Fruit fly (Drosophila melanogaster) whole organism, prepupa: ENCODE data around the gene phu.

Source experiments
- Blimp-1 ChIP-seq: fragments of 200-800 bp; sonication (Bioruptor generic); optimal IDR thresholded peaks from 3 replicates; lab custom pipeline; 2017; ENCODE audit warnings: missing biosample characterization, missing genetic modification characterization, mild to moderate bottlenecking, moderate library complexity, missing genetic modification reagents
- CG10631 ChIP-seq: fragments of 200-800 bp; sonication (Bioruptor generic); optimal IDR thresholded peaks from 2 replicates; lab custom pipeline; 2016; ENCODE audit warnings: missing biosample characterization, missing genetic modification characterization
- CG10669 ChIP-seq: fragments of 200-800 bp; sonication (Bioruptor generic); optimal IDR thresholded peaks from 3 replicates; lab custom pipeline; 2018; ENCODE audit warnings: missing biosample characterization, mild to moderate bottlenecking, missing genetic modification characterization, moderate library complexity
- CG11294 ChIP-seq: fragments of 200-800 bp; sonication (Bioruptor generic); IDR thresholded peaks from 2 replicates; pipeline ENCODE4 v1.3.6; 2022; ENCODE audit warnings: missing biosample characterization, missing genetic modification characterization
- CG11762 ChIP-seq: fragments of 200-800 bp; sonication (Bioruptor generic); optimal IDR thresholded peaks from 3 replicates; lab custom pipeline; 2016; ENCODE audit warnings: missing biosample characterization, missing genetic modification characterization; ENCODE audit not compliant: insufficient read depth
- CG11902 ChIP-seq: fragments of 200-800 bp; sonication (Bioruptor generic); optimal IDR thresholded peaks from 3 replicates; lab custom pipeline; 2016; ENCODE audit warnings: missing biosample characterization, missing genetic modification characterization
- CG15336 ChIP-seq: fragments of 200-800 bp; sonication (Bioruptor generic); IDR thresholded peaks from 2 replicates; pipeline ENCODE4 v1.3.6; 2022; ENCODE audit warnings: missing biosample characterization, missing genetic modification characterization
- CG1621 ChIP-seq: fragments of 200-800 bp; sonication (Bioruptor generic); optimal IDR thresholded peaks from 3 replicates; lab custom pipeline; 2018; ENCODE audit warnings: missing biosample characterization, mild to moderate bottlenecking, missing genetic modification characterization
- CG16779 ChIP-seq: fragments of 200-800 bp; sonication (Bioruptor generic); optimal IDR thresholded peaks from 3 replicates; lab custom pipeline; 2017; ENCODE audit warnings: missing biosample characterization, mild to moderate bottlenecking, missing genetic modification characterization
- CG3032 ChIP-seq: fragments of 200-800 bp; optimal IDR thresholded peaks from 2 replicates; lab custom pipeline; 2019; ENCODE audit warnings: missing biosample characterization, mild to moderate bottlenecking, missing genetic modification characterization, moderate library complexity
- CG3919 ChIP-seq: fragments of 200-800 bp; sonication (Bioruptor generic); optimal IDR thresholded peaks from 3 replicates; lab custom pipeline; 2016; ENCODE audit warnings: missing biosample characterization, missing genetic modification characterization
- CG4318 ChIP-seq: fragments of 200-800 bp; sonication (Bioruptor generic); optimal IDR thresholded peaks from 3 replicates; lab custom pipeline; 2017; ENCODE audit warnings: missing biosample characterization, mild to moderate bottlenecking, missing genetic modification characterization
- CG6163 ChIP-seq: fragments of 200-800 bp; sonication (Bioruptor generic); IDR thresholded peaks from 3 replicates; pipeline ENCODE4 v1.3.6; 2022; ENCODE audit warnings: missing biosample characterization, missing genetic modification characterization
- CG6276 ChIP-seq: fragments of 200-800 bp; sonication (Bioruptor generic); optimal IDR thresholded peaks from 2 replicates; lab custom pipeline; 2017; ENCODE audit warnings: missing biosample characterization, mild to moderate bottlenecking, missing genetic modification characterization
- CG6792 ChIP-seq: fragments of 200-800 bp; sonication (Bioruptor generic); optimal IDR thresholded peaks from 3 replicates; lab custom pipeline; 2016; ENCODE audit warnings: missing biosample characterization, missing genetic modification characterization
- CG6808 ChIP-seq: fragments of 200-800 bp; sonication (Bioruptor generic); optimal IDR thresholded peaks from 3 replicates; lab custom pipeline; 2017; ENCODE audit warnings: missing biosample characterization, missing genetic modification characterization, mild to moderate bottlenecking, moderate library complexity, missing genetic modification reagents
- CG6854 ChIP-seq: fragments of 200-800 bp; sonication (Bioruptor generic); optimal IDR thresholded peaks from 2 replicates; lab custom pipeline; 2017; ENCODE audit warnings: missing biosample characterization, mild to moderate bottlenecking, missing genetic modification characterization
- CG7368 ChIP-seq: fragments of 200-800 bp; sonication (Bioruptor generic); optimal IDR thresholded peaks from 3 replicates; lab custom pipeline; 2016; ENCODE audit warnings: missing biosample characterization, missing genetic modification characterization
- CG8632 ChIP-seq: fragments of 200-800 bp; sonication (Bioruptor generic); optimal IDR thresholded peaks from 3 replicates; lab custom pipeline; 2016; ENCODE audit warnings: missing biosample characterization, missing genetic modification characterization
- Eip75B ChIP-seq: fragments of 200-800 bp; sonication (Bioruptor generic); optimal IDR thresholded peaks from 3 replicates; lab custom pipeline; 2016; ENCODE audit warnings: missing biosample characterization, missing genetic modification characterization
- Eip78C ChIP-seq: fragments of 200-800 bp; sonication (Bioruptor generic); peaks from one replicate; lab custom pipeline; 2016; ENCODE audit warnings: missing biosample characterization, missing genetic modification characterization
- Eip93F ChIP-seq: fragments of 200-800 bp; sonication (Bioruptor generic); optimal IDR thresholded peaks from 2 replicates; lab custom pipeline; 2016; ENCODE audit warnings: missing biosample characterization, mild to moderate bottlenecking, missing genetic modification characterization
- Gug ChIP-seq: fragments of 200-800 bp; sonication (Bioruptor generic); IDR thresholded peaks from 2 replicates; pipeline ENCODE4 v1.3.6; 2022; ENCODE audit warnings: missing biosample characterization, missing genetic modification characterization
- Hr38 ChIP-seq: sonication (Bioruptor generic); optimal IDR thresholded peaks from 2 replicates; lab custom pipeline; 2016; ENCODE audit warnings: missing biosample characterization, missing genetic modification characterization
- Met ChIP-seq: fragments of 200-800 bp; sonication (Bioruptor generic); optimal IDR thresholded peaks from 3 replicates; lab custom pipeline; 2016; ENCODE audit warnings: missing biosample characterization, missing genetic modification characterization
- OdsH ChIP-seq: fragments of 200-800 bp; sonication (Bioruptor generic); optimal IDR thresholded peaks from 3 replicates; lab custom pipeline; 2016; ENCODE audit warnings: missing biosample characterization, missing genetic modification characterization
- Smox ChIP-seq: fragments of 200-800 bp; sonication (Bioruptor generic); optimal IDR thresholded peaks from 3 replicates; lab custom pipeline; 2016; ENCODE audit warnings: missing biosample characterization, missing genetic modification characterization
- Sox102F ChIP-seq: fragments of 200-800 bp; sonication (Bioruptor generic); optimal IDR thresholded peaks from 2 replicates; lab custom pipeline; 2016; ENCODE audit warnings: missing biosample characterization, mild to moderate bottlenecking, missing genetic modification characterization
- Sox14 ChIP-seq: fragments of 200-800 bp; sonication (Bioruptor generic); optimal IDR thresholded peaks from 3 replicates; lab custom pipeline; 2016; ENCODE audit warnings: missing biosample characterization, missing genetic modification characterization
- Sox15 ChIP-seq: fragments of 200-800 bp; sonication (Bioruptor generic); optimal IDR thresholded peaks from 3 replicates; lab custom pipeline; 2016; ENCODE audit warnings: missing biosample characterization, missing genetic modification characterization
- acj6 ChIP-seq: fragments of 200-800 bp; sonication (Bioruptor generic); optimal IDR thresholded peaks from 3 replicates; lab custom pipeline; 2016; ENCODE audit warnings: missing biosample characterization, missing genetic modification characterization
- cyc ChIP-seq: fragments of 200-800 bp; sonication (Bioruptor generic); optimal IDR thresholded peaks from 3 replicates; lab custom pipeline; 2016; ENCODE audit warnings: missing biosample characterization, missing genetic modification characterization
- eg ChIP-seq: fragments of 200-800 bp; sonication (Bioruptor generic); IDR thresholded peaks from 3 replicates; pipeline ENCODE4 v1.3.6; 2022; ENCODE audit warnings: missing biosample characterization, missing genetic modification characterization
- esn ChIP-seq: fragments of 200-800 bp; sonication (Bioruptor generic); optimal IDR thresholded peaks from 2 replicates; lab custom pipeline; 2016; ENCODE audit warnings: missing biosample characterization, mild to moderate bottlenecking, missing genetic modification characterization, moderate library complexity
- fd59A ChIP-seq: fragments of 200-800 bp; sonication (Bioruptor generic); optimal IDR thresholded peaks from 2 replicates; lab custom pipeline; 2017; ENCODE audit warnings: missing biosample characterization, mild to moderate bottlenecking, missing genetic modification characterization, missing genetic modification reagents
- fd85E ChIP-seq: fragments of 200-800 bp; sonication (Bioruptor generic); optimal IDR thresholded peaks from 3 replicates; lab custom pipeline; 2016; ENCODE audit warnings: missing biosample characterization, missing genetic modification characterization
- fkh ChIP-seq: fragments of 200-800 bp; sonication (Bioruptor generic); optimal IDR thresholded peaks from 3 replicates; lab custom pipeline; 2017; ENCODE audit warnings: missing biosample characterization, mild to moderate bottlenecking, missing genetic modification characterization, moderate library complexity
- lz ChIP-seq: fragments of 200-800 bp; sonication (Bioruptor generic); optimal IDR thresholded peaks from 3 replicates; lab custom pipeline; 2016; ENCODE audit warnings: missing biosample characterization, missing genetic modification characterization
- net ChIP-seq: fragments of 200-800 bp; sonication (Bioruptor generic); optimal IDR thresholded peaks from 3 replicates; lab custom pipeline; 2016; ENCODE audit warnings: missing biosample characterization, missing genetic modification characterization
- pdm3 ChIP-seq: fragments of 200-800 bp; sonication (Bioruptor generic); optimal IDR thresholded peaks from 3 replicates; lab custom pipeline; 2016; ENCODE audit warnings: missing biosample characterization, missing genetic modification characterization
- salr ChIP-seq, 2 experiments: fragments of 200-800 bp; sonication (Bioruptor generic); optimal IDR thresholded peaks; 3 replicates each; lab custom pipeline; 2016 to 2018; ENCODE audit warnings: missing biosample characterization in 2 of 2, missing genetic modification characterization in 2 of 2, mild to moderate bottlenecking in 1 of 2
- spab ChIP-seq: fragments of 200-800 bp; sonication (Bioruptor generic); optimal IDR thresholded peaks from 2 replicates; lab custom pipeline; 2017; ENCODE audit warnings: missing biosample characterization, mild to moderate bottlenecking, missing genetic modification characterization, missing genetic modification reagents
- ss ChIP-seq, 2 experiments: fragments of 200-800 bp; sonication (Bioruptor generic); optimal IDR thresholded peaks; 2 replicates in 1 of 2; 3 replicates in 1 of 2; lab custom pipeline; 2017 to 2018; ENCODE audit warnings: mild to moderate bottlenecking in 2 of 2, missing biosample characterization in 2 of 2, missing genetic modification characterization in 2 of 2, moderate library complexity in 1 of 2
- svp ChIP-seq: fragments of 200-800 bp; sonication (Bioruptor generic); peaks from one replicate; lab custom pipeline; 2016; ENCODE audit warnings: missing biosample characterization, missing genetic modification characterization
- topi ChIP-seq: fragments of 200-800 bp; sonication (Bioruptor generic); optimal IDR thresholded peaks from 3 replicates; lab custom pipeline; 2016; ENCODE audit warnings: missing biosample characterization, missing genetic modification characterization
- vri ChIP-seq: fragments of 200-800 bp; sonication (Bioruptor generic); optimal IDR thresholded peaks from 3 replicates; lab custom pipeline; 2016; ENCODE audit warnings: missing biosample characterization, mild to moderate bottlenecking, missing genetic modification characterization

Gene phu

DNA sequence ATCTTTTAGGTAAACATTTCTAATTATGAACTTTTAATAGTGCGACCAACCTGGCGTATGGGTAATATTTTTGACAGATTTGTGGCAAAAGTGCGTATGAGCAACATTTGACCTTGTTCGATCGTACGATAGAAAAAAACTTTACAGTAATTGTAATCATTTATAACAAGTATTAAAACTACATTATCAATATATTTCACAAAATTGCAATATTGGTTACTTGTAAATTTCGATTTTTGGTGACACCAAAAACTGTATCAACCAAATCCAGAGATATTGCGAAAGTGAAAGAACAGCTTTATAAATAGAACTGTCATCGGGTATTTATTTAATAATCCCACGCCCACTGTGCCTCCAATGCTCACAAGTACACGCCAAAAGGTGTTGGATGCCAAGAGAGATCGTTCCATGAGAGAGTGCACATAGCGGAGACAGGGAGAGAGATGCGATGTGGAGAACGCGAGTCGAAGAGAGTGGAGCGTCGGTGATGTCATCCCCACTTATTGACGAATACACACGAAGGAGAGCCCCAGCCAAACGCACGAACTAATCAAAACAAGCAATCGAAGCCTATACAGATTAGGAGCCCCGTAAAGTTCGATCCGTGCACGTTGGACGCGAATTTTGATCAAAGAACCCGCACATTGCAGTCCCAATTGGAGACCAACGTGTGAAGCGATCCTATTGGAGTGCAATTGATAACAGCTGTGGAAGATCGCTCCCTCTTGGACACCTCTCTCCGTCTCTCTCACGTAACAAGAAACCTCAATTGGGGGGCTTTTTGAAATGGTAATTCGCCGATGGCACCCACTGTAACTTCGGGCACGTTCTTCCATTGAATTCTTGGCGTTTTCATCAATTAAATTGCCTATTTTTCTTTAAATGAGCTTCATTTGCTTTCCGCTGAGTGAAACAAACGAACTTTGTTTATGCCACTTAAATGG, 38.9 kb downstream of the phu start (continued):
- TF ChIP-seq esn (GFP tag; lab: Kevin White, UChicago), result peak; percentile 99
- peak; percentile 97 for TF ChIP-seq Smox (GFP tag; lab: Kevin White, UChicago)
- peak; percentile 83 for TF ChIP-seq fd85E (GFP tag; lab: Kevin White, UChicago)
- peak; percentile 94 to 98 for TF ChIP-seq ss (GFP tag; optimal IDR thresholded peaks at IDR 0.05; lab: Kevin White, UChicago)
- TF ChIP-seq CG3919 (GFP tag; lab: Kevin White, UChicago), result peak; percentile 97
- peak; percentile 98 for TF ChIP-seq Sox14
- TF ChIP-seq lz (GFP tag; lab: Kevin White, UChicago), result peak; percentile 98
- peak; percentile 98 for TF ChIP-seq CG4318 (GFP tag; lab: Kevin White, UChicago)
- TF ChIP-seq CG6276 (GFP tag; lab: Kevin White, UChicago), result peak; percentile 99
- peak; percentile 97 for TF ChIP-seq Sox102F (GFP tag; lab: Kevin White, UChicago)
- TF ChIP-seq CG11762, result peak; percentile 96
- TF ChIP-seq CG11902 (GFP tag; lab: Kevin White, UChicago), result peak; percentile 93
- TF ChIP-seq spab (GFP tag; lab: Kevin White, UChicago), result peak; percentile 98
- TF ChIP-seq salr (GFP tag; optimal IDR thresholded peaks at IDR 0.05; lab: Kevin White, UChicago), result peak; percentile 90 to 99
- TF ChIP-seq topi (GFP tag; lab: Kevin White, UChicago), result peak; percentile 98
- TF ChIP-seq Hr38 (GFP tag; lab: Kevin White, UChicago), result no peak
- TF ChIP-seq CG6808, result peak; percentile 97
- TF ChIP-seq CG6163 (GFP tag; lab: Robert Waterston, UW), result peak; percentile 80
- peak; percentile 68 for TF ChIP-seq Eip93F
- peak; percentile 98 for TF ChIP-seq net
- peak; percentile 99 for TF ChIP-seq fkh (GFP tag; lab: Kevin White, UChicago)
- peak; percentile 99 for TF ChIP-seq svp (GFP tag; lab: Kevin White, UChicago)

DNA sequence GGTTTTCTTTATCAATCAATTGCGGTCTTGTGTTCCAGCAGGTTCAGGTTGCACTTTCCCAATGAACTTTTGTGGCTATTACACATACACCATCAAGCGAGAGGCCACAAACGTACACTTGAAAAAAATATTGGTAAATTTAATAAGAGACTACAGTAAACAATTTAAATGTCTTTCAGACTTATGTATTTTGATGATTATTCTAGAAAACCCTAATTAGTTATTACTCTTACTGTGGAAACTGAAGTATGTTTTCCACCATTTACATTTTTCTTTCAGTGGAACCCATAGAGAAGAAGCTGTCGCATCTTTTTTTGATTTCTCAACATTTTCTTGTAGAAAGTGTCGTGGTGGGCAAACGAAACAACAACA, 39.5 kb downstream of the phu start:
- TF ChIP-seq fd59A (GFP tag; lab: Kevin White, UChicago) (peak; percentile 82), Sox15 (GFP tag; lab: Kevin White, UChicago) (peak; percentile 81), Met (GFP tag; lab: Kevin White, UChicago) (peak; percentile 92), salr (GFP tag; optimal IDR thresholded peaks at IDR 0.05; lab: Kevin White, UChicago) (peak; percentile 69 to 92), Smox (GFP tag; lab: Kevin White, UChicago) (peak; percentile 89), Gug (GFP tag; lab: Robert Waterston, UW) (peak; percentile 89), ss (GFP tag; optimal IDR thresholded peaks at IDR 0.05; lab: Kevin White, UChicago) (peak in 1 of 2 experiments; percentile 57), CG15336 (GFP tag; lab: Robert Waterston, UW) (peak; percentile 94), Hr38 (GFP tag; lab: Kevin White, UChicago) (peak; percentile 18), Eip93F (no peak), CG6854 (GFP tag; lab: Kevin White, UChicago) (no peak), CG1621 (peak; percentile 79), OdsH (peak; percentile 93), CG10631 (GFP tag; lab: Kevin White, UChicago) (peak; percentile 91), CG11902 (GFP tag; lab: Kevin White, UChicago) (peak; percentile 83), eg (GFP tag; lab: Robert Waterston, UW) (peak; percentile 94), CG11294 (GFP tag; lab: Robert Waterston, UW) (peak; percentile 78; the same call in 1 of the 2 replicates), pdm3 (GFP tag; lab: Kevin White, UChicago) (peak; percentile 93), topi (GFP tag; lab: Kevin White, UChicago) (peak; percentile 90), esn (GFP tag; lab: Kevin White, UChicago) (peak; percentile 93), cyc (GFP tag; lab: Kevin White, UChicago) (peak; percentile 87), CG10669 (GFP tag; lab: Kevin White, UChicago) (peak; percentile 84), CG16779 (no peak), vri (GFP tag; lab: Kevin White, UChicago) (no peak), CG6163 (GFP tag; lab: Robert Waterston, UW) (no peak; the same call in none of the 3 replicates), acj6 (GFP tag; lab: Kevin White, UChicago) (peak; percentile 92), CG8632 (peak; percentile 91), Blimp-1 (peak; percentile 61), CG3032 (tag; lab: Kevin White, UChicago) (peak; percentile 87), CG6792 (GFP tag; lab: Kevin White, UChicago) (peak; percentile 86), Eip78C (GFP tag; lab: Kevin White, UChicago) (peak; percentile 97), CG6808 (no peak), CG7368 (GFP tag; lab: Kevin White, UChicago) (peak; percentile 82), CG6276 (GFP tag; lab: Kevin White, UChicago) (peak; percentile 86), Eip75B (GFP tag; lab: Kevin White, UChicago) (peak; percentile 87)
